Worm (Caenorhabditis elegans): ENCODE measurements around the gene gei-13.

Gene gei-13

ce11 chrIII:9663943-9664342, 27.0 kb upstream of the gei-13 start:
- TF ChIP-seq mbf-1 (tag; optimal IDR thresholded peaks at IDR 0.05) (no peak), ztf-1 (GFP tag; conservative IDR thresholded peaks at IDR 0.05) (no peak), skn-1 (tag; optimal IDR thresholded peaks at IDR 0.05) (no peak), R02D3.7 (tag; optimal IDR thresholded peaks at IDR 0.05) (no peak), F13H6.1 (tag; optimal IDR thresholded peaks at IDR 0.05) (no peak), nhr-12 (tag; optimal IDR thresholded peaks at IDR 0.05) (no peak), peb-1 (tag; optimal IDR thresholded peaks at IDR 0.05) (no peak), unc-55 (GFP tag; optimal IDR thresholded peaks at IDR 0.05) (no peak), nhr-129 (tag; optimal IDR thresholded peaks at IDR 0.05) (no peak), elt-3 (tag; optimal IDR thresholded peaks at IDR 0.05) (no peak), ceh-16 (tag; optimal IDR thresholded peaks at IDR 0.05) (no peak), mdl-1 (tag; optimal IDR thresholded peaks at IDR 0.05) (no peak), sma-3 (GFP tag; optimal IDR thresholded peaks at IDR 0.05) (no peak), blmp-1 (tag; optimal IDR thresholded peaks at IDR 0.05; ENCODE audit: insufficient read depth) (no peak), snpc-4 (tag; optimal IDR thresholded peaks at IDR 0.05) (no peak), nhr-25 (tag; optimal IDR thresholded peaks at IDR 0.05) (no peak), mab-5 (tag; optimal IDR thresholded peaks at IDR 0.05) (no peak), ztf-11 (tag; optimal IDR thresholded peaks at IDR 0.05) (no peak), sma-9 (GFP tag; optimal IDR thresholded peaks at IDR 0.05) (no peak), sma-9 (tag; optimal IDR thresholded peaks at IDR 0.05) (no peak)

- no peak for TF ChIP-seq nhr-10 (tag; optimal IDR thresholded peaks at IDR 0.05)
- no peak for TF ChIP-seq Y55F3AM.14 (GFP tag; optimal IDR thresholded peaks at IDR 0.05)
- no peak for TF ChIP-seq nhr-12 (tag; optimal IDR thresholded peaks at IDR 0.05)
- TF ChIP-seq sma-9 (GFP tag; optimal IDR thresholded peaks at IDR 0.05): peak; percentile 65
- TF ChIP-seq sma-9 (tag; optimal IDR thresholded peaks at IDR 0.05): no peak
- peak; percentile 10 for TF ChIP-seq mab-5 (tag; optimal IDR thresholded peaks at IDR 0.05)
- TF ChIP-seq egl-27 (tag; optimal IDR thresholded peaks at IDR 0.05): no peak
- no peak for TF ChIP-seq ceh-82 (tag; optimal IDR thresholded peaks at IDR 0.05)
- peak in 1 of 2 experiments; percentile 47 for TF ChIP-seq lsy-2 (tag; optimal IDR thresholded peaks at IDR 0.05)
- peak; percentile 21 for TF ChIP-seq sem-4 (tag; optimal IDR thresholded peaks at IDR 0.05)
- no peak for TF ChIP-seq nhr-237 (tag; optimal IDR thresholded peaks at IDR 0.05)
- no peak for TF ChIP-seq lin-39 (tag; optimal IDR thresholded peaks at IDR 0.05)
- no peak for TF ChIP-seq ZK546.5 (tag; optimal IDR thresholded peaks at IDR 0.05)
- no peak for TF ChIP-seq dmd-4 (tag; optimal IDR thresholded peaks at IDR 0.05)
- TF ChIP-seq elt-3 (tag; optimal IDR thresholded peaks at IDR 0.05): no peak
- TF ChIP-seq nhr-77 (tag; optimal IDR thresholded peaks at IDR 0.05): no peak
- TF ChIP-seq F13H6.1 (tag; optimal IDR thresholded peaks at IDR 0.05): peak; percentile 74
- no peak for TF ChIP-seq aly-2 (tag; optimal IDR thresholded peaks at IDR 0.05)
- no peak for TF ChIP-seq fos-1 (tag; optimal IDR thresholded peaks at IDR 0.05)
- TF ChIP-seq nhr-129 (tag; optimal IDR thresholded peaks at IDR 0.05): peak; percentile 35
- no peak for TF ChIP-seq ztf-11 (tag; optimal IDR thresholded peaks at IDR 0.05)
- TF ChIP-seq mdl-1 (tag; optimal IDR thresholded peaks at IDR 0.05): no peak
- TF ChIP-seq C34F6.9 (tag; optimal IDR thresholded peaks at IDR 0.05): peak; percentile 32
- TF ChIP-seq ztf-4 (tag; optimal IDR thresholded peaks at IDR 0.05): no peak
- no peak for TF ChIP-seq nhr-21 (tag; optimal IDR thresholded peaks at IDR 0.05)
- no peak for TF ChIP-seq alr-1 (tag; optimal IDR thresholded peaks at IDR 0.05)
Observed at ce11 chrIII:9662266-9662959, 25.5 kb upstream of the gei-13 start.

- TF ChIP-seq lin-13 (GFP tag; optimal IDR thresholded peaks at IDR 0.05): no peak
- TF ChIP-seq nhr-6 (tag; optimal IDR thresholded peaks at IDR 0.05): no peak
- no peak for TF ChIP-seq gmeb-1 (tag; optimal IDR thresholded peaks at IDR 0.05)
- peak; percentile 63 for TF ChIP-seq sem-4 (tag; optimal IDR thresholded peaks at IDR 0.05)
- no peak for TF ChIP-seq peb-1 (tag; optimal IDR thresholded peaks at IDR 0.05)
- TF ChIP-seq mab-5 (tag; optimal IDR thresholded peaks at IDR 0.05): no peak
- TF ChIP-seq sma-9 (GFP tag; optimal IDR thresholded peaks at IDR 0.05): peak; percentile 71
- TF ChIP-seq sma-9 (tag; optimal IDR thresholded peaks at IDR 0.05): no peak
- TF ChIP-seq R02D3.7 (tag; optimal IDR thresholded peaks at IDR 0.05): no peak
- TF ChIP-seq lin-39 (tag; optimal IDR thresholded peaks at IDR 0.05): no peak
- no peak for TF ChIP-seq ztf-11 (tag; optimal IDR thresholded peaks at IDR 0.05)
Observed at ce11 chrIII:9661119-9661518, 24.2 kb upstream of the gei-13 start.
